Fruit fly (Drosophila melanogaster): ENCODE data around the gene CG2256.

CG2256 gene

dm6 chrX:8057299-8057730 is 29.7 kb downstream of the CG2256 start (continued):
- peak; percentile 80 for TF ChIP-seq Hr39 (GFP tag; optimal IDR thresholded peaks at IDR 0.05)
- peak; percentile 78 for TF ChIP-seq CG6276 (GFP tag; optimal IDR thresholded peaks at IDR 0.05)
- peak; percentile 69 for TF ChIP-seq cyc (GFP tag; optimal IDR thresholded peaks at IDR 0.05)
- TF ChIP-seq Smox (GFP tag; optimal IDR thresholded peaks at IDR 0.05), result no peak
- TF ChIP-seq Met (GFP tag; optimal IDR thresholded peaks at IDR 0.05), result peak; percentile 82
- peak; percentile 76 for TF ChIP-seq fd59A (GFP tag; optimal IDR thresholded peaks at IDR 0.05)
- TF ChIP-seq Sox14 (GFP tag; optimal IDR thresholded peaks at IDR 0.05), result peak; percentile 83
- TF ChIP-seq CG32006 (GFP tag; optimal IDR thresholded peaks at IDR 0.05), result peak; percentile 92
- TF ChIP-seq fd85E (GFP tag; optimal IDR thresholded peaks at IDR 0.05), result no peak
- peak; percentile 84 for TF ChIP-seq CG4318 (GFP tag; optimal IDR thresholded peaks at IDR 0.05)
- peak; percentile 80 for TF ChIP-seq pdm3 (GFP tag; optimal IDR thresholded peaks at IDR 0.05)
- TF ChIP-seq CG15336 (GFP tag; IDR thresholded peaks at IDR 0.05), result peak; percentile 56
- no peak; the same call in 1 of the 3 replicates for TF ChIP-seq eg (GFP tag; IDR thresholded peaks at IDR 0.05)
- no peak for TF ChIP-seq CG6854 (GFP tag; optimal IDR thresholded peaks at IDR 0.05)
- TF ChIP-seq CG31627 (GFP tag; optimal IDR thresholded peaks at IDR 0.05), result peak; percentile 82
- TF ChIP-seq CG3032 (tag; optimal IDR thresholded peaks at IDR 0.05), result peak; percentile 74
- TF ChIP-seq CG10669 (GFP tag; optimal IDR thresholded peaks at IDR 0.05), result peak; percentile 76
- TF ChIP-seq CG6808 (GFP tag; optimal IDR thresholded peaks at IDR 0.05), result peak; percentile 72
- peak; percentile 82 for TF ChIP-seq topi (GFP tag; optimal IDR thresholded peaks at IDR 0.05)
- peak; percentile 57 for TF ChIP-seq Blimp-1 (GFP tag; optimal IDR thresholded peaks at IDR 0.05)
- TF ChIP-seq Hr38 (GFP tag; optimal IDR thresholded peaks at IDR 0.05), result no peak
- peak; percentile 26 for TF ChIP-seq Eip93F (GFP tag; optimal IDR thresholded peaks at IDR 0.05)
- peak; percentile 75 for TF ChIP-seq net (GFP tag; optimal IDR thresholded peaks at IDR 0.05)
- peak; percentile 46 to 80 for TF ChIP-seq salr (GFP tag; optimal IDR thresholded peaks at IDR 0.05)
- TF ChIP-seq CG8119 (GFP tag; IDR thresholded peaks at IDR 0.05), result peak; percentile 68
- peak; percentile 17 for TF ChIP-seq CG1621 (tag; optimal IDR thresholded peaks at IDR 0.05)
- TF ChIP-seq OdsH (GFP tag; optimal IDR thresholded peaks at IDR 0.05), result peak; percentile 78
- TF ChIP-seq CG3919 (GFP tag; optimal IDR thresholded peaks at IDR 0.05), result peak; percentile 65
- TF ChIP-seq CG7368 (GFP tag; optimal IDR thresholded peaks at IDR 0.05), result peak; percentile 50
- peak; percentile 74 for TF ChIP-seq Sox15 (GFP tag; optimal IDR thresholded peaks at IDR 0.05)
- peak; percentile 43 for TF ChIP-seq CG11902 (GFP tag; optimal IDR thresholded peaks at IDR 0.05)
- peak; percentile 66 for TF ChIP-seq Ets96B (tag; optimal IDR thresholded peaks at IDR 0.05)
- peak; percentile 50; the same call in 1 of the 2 replicates for TF ChIP-seq CG11294 (GFP tag; IDR thresholded peaks at IDR 0.05)
- peak in 1 of 2 experiments; percentile 61 for TF ChIP-seq ss (GFP tag; optimal IDR thresholded peaks at IDR 0.05)
- TF ChIP-seq spab (GFP tag; optimal IDR thresholded peaks at IDR 0.05), result peak; percentile 62
- TF ChIP-seq vri (GFP tag; optimal IDR thresholded peaks at IDR 0.05), result no peak
- peak; percentile 74 for TF ChIP-seq dac (GFP tag; optimal IDR thresholded peaks at IDR 0.05)
- peak; percentile 79 for TF ChIP-seq esn (GFP tag; optimal IDR thresholded peaks at IDR 0.05)

dm6 chrX:8056597-8057228 is 30.3 kb downstream of the CG2256 start:
- TF ChIP-seq Sox14 (GFP tag; optimal IDR thresholded peaks at IDR 0.05) (no peak), fd85E (GFP tag; optimal IDR thresholded peaks at IDR 0.05) (no peak), net (GFP tag; optimal IDR thresholded peaks at IDR 0.05) (peak; percentile 2), cyc (GFP tag; optimal IDR thresholded peaks at IDR 0.05) (no peak), dsx (GFP tag; optimal IDR thresholded peaks at IDR 0.05; ENCODE audit: poor library complexity, severe bottlenecking) (no peak), Ets96B (tag; optimal IDR thresholded peaks at IDR 0.05) (no peak), Eip93F (GFP tag; optimal IDR thresholded peaks at IDR 0.05) (no peak), CG6854 (GFP tag; optimal IDR thresholded peaks at IDR 0.05) (no peak), spab (GFP tag; optimal IDR thresholded peaks at IDR 0.05) (no peak), Ets21C (GFP tag; optimal IDR thresholded peaks at IDR 0.05) (no peak), Lpt (GFP tag; optimal IDR thresholded peaks at IDR 0.05) (peak; percentile 8), Sox102F (GFP tag; optimal IDR thresholded peaks at IDR 0.05) (no peak), CG15336 (GFP tag; IDR thresholded peaks at IDR 0.05) (peak; percentile 41; the same call in 1 of the 2 replicates), CG8319 (GFP tag; optimal IDR thresholded peaks at IDR 0.05) (no peak), CG16779 (tag; optimal IDR thresholded peaks at IDR 0.05) (no peak), topi (GFP tag; optimal IDR thresholded peaks at IDR 0.05) (no peak), CG6276 (GFP tag; optimal IDR thresholded peaks at IDR 0.05) (peak; percentile 9), CG11294 (GFP tag; IDR thresholded peaks at IDR 0.05) (no peak), salr (GFP tag; optimal IDR thresholded peaks at IDR 0.05) (no peak), CG9139 (GFP tag; optimal IDR thresholded peaks at IDR 0.05) (no peak), CG10669 (GFP tag; optimal IDR thresholded peaks at IDR 0.05) (peak; percentile 30), CG32006 (GFP tag; optimal IDR thresholded peaks at IDR 0.05) (no peak), CG11762 (GFP tag; optimal IDR thresholded peaks at IDR 0.05; ENCODE audit: insufficient read depth) (no peak), CG7368 (GFP tag; optimal IDR thresholded peaks at IDR 0.05) (no peak), Eip75B (GFP tag; optimal IDR thresholded peaks at IDR 0.05) (no peak), Eip78C (GFP tag) (peak; percentile 74)

Measured in whole organism, prepupa.